Fruit fly (Drosophila melanogaster) whole organism, larva: ENCODE results near the gene CG9132.

Experiments
- noc ChIP-seq: fragments of 200-800 bp; sonication (Bioruptor generic); optimal IDR thresholded peaks from 3 replicates; lab custom pipeline; 2019; ENCODE audit warnings: missing biosample characterization, mild to moderate bottlenecking, missing genetic modification characterization, moderate library complexity

The CG9132 gene

dm6 chrX:16791920-16792829 is 8.3 kb downstream of the CG9132 start, which contains the start of gene CG4768:
Gene CG4768, plus strand, starts transcription at chrX:16792119.
- TF ChIP-seq noc (tag; lab: Kevin White, UChicago), result no peak

dm6 chrX:16791058-16791457 is 9.5 kb downstream of the CG9132 start, which contains the start of gene Rrp45:
Gene Rrp45, minus strand, starts transcription at chrX:16791266.
- no peak for TF ChIP-seq noc (tag; lab: Kevin White, UChicago)

- peak; percentile 9 for TF ChIP-seq noc (tag; lab: Kevin White, UChicago)
These were observed 13.1 kb downstream of the CG9132 start for dm6 chrX:16787416-16787900.

dm6 chrX:16786860-16787415 is 13.6 kb downstream of the CG9132 start, which contains the start of the genes CG9609 and Sap30:
Gene CG9609, minus strand, starts transcription at chrX:16787008.
Gene Sap30, plus strand, starts transcription at chrX:16787283.
- TF ChIP-seq noc (tag; lab: Kevin White, UChicago), result no peak

- TF ChIP-seq noc (tag; lab: Kevin White, UChicago), result no peak
These were observed 16.8 kb downstream of the CG9132 start, which contains the start of gene mRpL22 for dm6 chrX:16783743-16784142. Gene mRpL22, plus strand, starts transcription at chrX:16783933.

DNA sequence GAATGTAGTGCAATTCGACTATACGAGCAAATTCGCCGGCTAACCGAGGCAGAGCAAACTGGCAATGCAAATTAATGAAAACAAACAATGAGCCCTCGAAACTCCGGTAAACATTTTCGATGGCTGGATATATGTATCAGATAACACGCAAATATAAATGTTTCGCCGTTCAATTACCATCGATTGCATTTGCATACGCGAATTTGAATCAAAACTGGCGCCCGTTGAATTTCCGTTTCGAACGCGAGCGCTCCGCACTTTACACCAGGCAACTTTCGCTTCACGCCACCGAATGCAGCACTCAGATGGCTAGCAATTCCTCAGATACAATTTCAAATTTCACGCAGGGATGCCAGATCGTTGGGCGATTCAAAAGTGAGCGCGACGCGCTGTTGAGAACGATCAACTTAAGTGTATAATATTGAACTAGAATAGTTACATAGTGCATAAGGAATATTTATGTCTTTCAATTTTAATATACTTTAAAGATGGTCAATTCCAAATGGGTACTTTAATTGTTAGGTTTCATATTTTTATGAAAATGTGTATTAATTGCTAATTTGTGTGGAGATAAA is 17.3 kb downstream of the CG9132 start, which contains the start of gene if:
TSS of gene if (minus strand) at position 294 of the 575 bp plus-strand sequence.
- no peak for TF ChIP-seq noc (tag; lab: Kevin White, UChicago)

DNA sequence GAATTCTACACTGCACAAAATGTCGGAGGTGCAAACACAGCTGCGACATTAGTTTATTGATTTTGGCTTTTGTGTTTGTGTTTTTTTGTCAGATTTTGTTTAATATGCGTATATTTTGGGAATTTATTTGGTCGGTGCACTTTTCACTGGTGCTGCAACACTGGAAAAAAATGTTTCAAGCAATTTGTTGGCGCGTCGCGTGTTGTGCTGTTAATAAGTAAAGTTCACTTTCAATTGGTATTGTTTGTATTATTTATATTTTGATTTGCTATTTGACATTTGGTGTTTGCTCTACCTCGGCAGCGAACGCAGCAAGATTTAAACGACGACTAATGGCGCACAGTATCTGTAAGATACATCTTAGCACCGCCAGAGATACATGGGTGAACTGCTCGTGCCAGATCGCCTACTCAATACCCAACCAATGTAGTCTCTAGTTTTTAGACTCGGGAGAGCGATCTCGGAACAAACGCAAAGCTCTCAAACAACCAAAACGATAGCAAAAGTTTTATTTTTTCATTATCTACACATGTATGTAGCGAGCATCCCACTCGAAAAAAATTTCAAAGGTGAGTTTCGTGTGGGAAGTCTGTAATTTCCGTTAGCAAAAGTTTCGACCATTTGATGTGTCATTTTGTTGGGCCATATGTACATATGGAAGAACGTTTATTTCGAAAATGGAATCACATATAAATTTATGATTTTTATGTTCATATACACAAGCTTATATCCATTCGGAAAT is 18.2 kb downstream of the CG9132 start:
- TF ChIP-seq noc (tag; lab: Kevin White, UChicago), result peak; percentile 46

dm6 chrX:16781055-16781454 is 19.5 kb downstream of the CG9132 start:
- peak; percentile 33 for TF ChIP-seq noc (tag; lab: Kevin White, UChicago)

DNA sequence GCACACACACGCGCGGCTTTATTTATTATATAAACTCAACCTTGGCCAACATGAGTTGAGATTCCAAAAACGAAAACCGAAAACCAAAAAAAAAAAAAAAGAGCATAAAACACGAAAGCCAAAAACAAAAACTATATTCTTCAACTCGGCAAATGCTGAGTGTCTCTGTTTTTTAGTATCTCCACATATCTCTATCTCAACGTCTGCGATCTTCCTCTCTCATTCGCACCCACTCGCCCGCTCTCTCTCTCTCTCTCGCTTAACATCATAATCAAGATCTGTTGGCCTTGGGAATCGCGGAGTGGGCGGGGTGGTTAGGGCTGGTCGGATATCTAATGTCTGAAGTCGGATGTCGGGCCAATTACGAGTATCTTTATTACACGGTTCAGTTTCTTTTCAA is 20.3 kb downstream of the CG9132 start:
- no peak for TF ChIP-seq noc (tag; lab: Kevin White, UChicago)

- TF ChIP-seq noc (tag; lab: Kevin White, UChicago), result peak; percentile 4
These were observed 22.3 kb downstream of the CG9132 start for dm6 chrX:16778138-16778672.

DNA sequence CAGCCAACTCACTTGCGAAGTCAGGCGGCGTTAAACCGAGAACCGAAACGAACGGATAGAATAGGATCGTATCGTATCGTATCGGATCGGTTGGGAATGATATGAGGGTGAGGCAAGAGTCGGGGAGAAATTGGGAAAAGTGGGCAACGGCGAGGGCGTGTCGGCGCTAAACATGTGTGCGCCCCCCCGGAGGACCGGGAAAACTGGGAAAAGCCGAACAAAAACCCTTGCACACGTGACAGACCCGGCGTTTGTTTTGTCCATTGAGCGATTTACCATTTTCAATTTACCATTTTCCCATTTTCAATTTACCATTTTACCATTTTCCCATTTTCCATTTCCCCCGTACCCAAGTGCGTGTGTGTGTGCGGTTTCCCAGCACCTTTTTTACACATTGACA is 25.4 kb downstream of the CG9132 start:
- no peak for TF ChIP-seq noc (tag; lab: Kevin White, UChicago)

dm6 chrX:16774201-16775061 is 26.1 kb downstream of the CG9132 start:
- TF ChIP-seq noc (tag; lab: Kevin White, UChicago), result no peak

dm6 chrX:16772882-16773827 is 27.4 kb downstream of the CG9132 start:
- TF ChIP-seq noc (tag; lab: Kevin White, UChicago), result no peak
